Worm (Caenorhabditis elegans) whole organism, L2 larva: ENCODE results near the gene hcf-1.

ENCODE experiments used
- C34F6.9 ChIP-seq: fragments of 150-350 bp; optimal IDR thresholded peaks from 2 replicates; lab custom pipeline; 2014; ENCODE audit warnings: missing biosample characterization, missing genetic modification characterization
- blmp-1 ChIP-seq: sonication (generic microtip); optimal IDR thresholded peaks from 2 replicates; lab custom pipeline; 2017; ENCODE audit warnings: missing genetic modification characterization, mild to moderate bottlenecking, missing compliant biosample characterization, antibody characterized with exemption, moderate library complexity; ENCODE audit not compliant: insufficient read depth
- crh-2 ChIP-seq: sonication (generic microtip); optimal IDR thresholded peaks from 2 replicates; lab custom pipeline; 2017; ENCODE audit warnings: missing biosample characterization, missing genetic modification characterization
- lin-39 ChIP-seq: fragments of 150-350 bp; optimal IDR thresholded peaks from 2 replicates; lab custom pipeline; 2014; ENCODE audit warnings: missing biosample characterization, missing genetic modification reagents, missing genetic modification characterization
- nhr-129 ChIP-seq: fragments of 150-350 bp; optimal IDR thresholded peaks from 2 replicates; lab custom pipeline; 2014; ENCODE audit warnings: missing biosample characterization, missing genetic modification characterization
- nhr-237 ChIP-seq: fragments of 150-350 bp; optimal IDR thresholded peaks from 2 replicates; lab custom pipeline; 2014; ENCODE audit warnings: missing biosample characterization, missing genetic modification characterization
- skn-1 ChIP-seq: sonication (generic microtip); optimal IDR thresholded peaks from 2 replicates; lab custom pipeline; 2017; ENCODE audit warnings: missing biosample characterization, missing genetic modification characterization
- unc-39 ChIP-seq: fragments of 150-350 bp; optimal IDR thresholded peaks from 2 replicates; lab custom pipeline; 2014; ENCODE audit warnings: missing biosample characterization, missing genetic modification characterization

- TF ChIP-seq C34F6.9 (tag; lab: Kevin White, UChicago), result no peak
- no peak for TF ChIP-seq nhr-129 (tag; lab: Kevin White, UChicago)
- TF ChIP-seq nhr-237, result no peak
- no peak for TF ChIP-seq crh-2
- TF ChIP-seq blmp-1 (tag; lab: Kevin White, UChicago), result no peak
- TF ChIP-seq skn-1 (tag; lab: Kevin White, UChicago), result no peak
- TF ChIP-seq lin-39 (tag; lab: Kevin White, UChicago), result no peak
- no peak for TF ChIP-seq unc-39
Measured at ce11 chrIV:7728402-7728963, 45.6 kb downstream of the hcf-1 start, which contains the start of gene sucg-1.
